Worm (Caenorhabditis elegans): Measurements from ENCODE around the gene C03B8.3.
A peak's percentile ranks its signal among the peaks of the same experiment; 100 is the strongest.

C03B8.3 gene

DNA sequence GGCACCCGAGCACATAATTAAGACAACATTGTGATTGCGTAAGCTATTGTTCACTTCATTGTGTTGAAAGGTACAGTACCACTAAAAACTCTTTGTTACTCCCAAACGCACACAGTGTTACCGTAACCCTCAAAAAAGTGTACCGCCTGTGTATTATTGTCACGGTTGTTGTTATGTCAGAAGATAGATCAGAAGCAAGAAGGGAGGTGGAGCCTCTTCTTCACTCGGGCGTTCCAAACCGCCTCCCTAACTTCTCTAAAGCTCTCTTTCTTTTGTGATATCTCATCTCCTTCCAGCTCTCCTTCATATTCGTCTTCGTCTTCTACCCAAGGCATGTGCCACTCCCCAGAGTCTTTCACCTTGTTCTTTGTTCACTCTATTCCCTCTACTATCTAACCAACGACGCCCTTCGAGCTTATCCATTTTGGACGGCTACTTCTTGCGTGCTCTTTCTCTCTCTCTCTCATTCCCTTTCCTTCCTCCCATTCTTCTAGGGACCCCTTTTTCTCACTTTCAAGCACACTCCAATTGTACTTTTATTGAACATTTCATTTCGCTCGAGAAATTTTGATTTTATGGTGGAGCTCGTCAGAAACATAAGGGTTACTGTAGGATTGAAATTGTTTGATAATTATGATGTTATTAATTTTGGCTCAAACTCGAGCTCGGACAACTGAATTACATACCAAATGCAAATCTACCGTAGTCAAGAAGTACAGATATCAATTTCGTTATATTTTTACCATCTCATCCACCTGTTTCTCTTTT, 13.6 kb downstream of the C03B8.3 start:
- TF ChIP-seq sma-9 (GFP tag; optimal IDR thresholded peaks at IDR 0.05) (peak; percentile 13), sma-9 (tag; optimal IDR thresholded peaks at IDR 0.05) (no peak), ztf-4 (tag; optimal IDR thresholded peaks at IDR 0.05) (peak; percentile 37), lin-39 (tag; optimal IDR thresholded peaks at IDR 0.05) (no peak), nhr-129 (tag; optimal IDR thresholded peaks at IDR 0.05) (peak; percentile 47), aly-2 (tag; optimal IDR thresholded peaks at IDR 0.05) (no peak), mbf-1 (tag; optimal IDR thresholded peaks at IDR 0.05) (no peak), alr-1 (tag; optimal IDR thresholded peaks at IDR 0.05) (no peak), ztf-1 (GFP tag; conservative IDR thresholded peaks at IDR 0.05) (no peak), C34F6.9 (tag; optimal IDR thresholded peaks at IDR 0.05) (peak; percentile 61), lsy-2 (tag; optimal IDR thresholded peaks at IDR 0.05) (peak in 1 of 2 experiments; percentile 43), nhr-25 (tag; optimal IDR thresholded peaks at IDR 0.05) (no peak), mdl-1 (tag; optimal IDR thresholded peaks at IDR 0.05) (peak; percentile 17 to 19), crh-2 (tag; optimal IDR thresholded peaks at IDR 0.05) (peak; percentile 33), ama-1 (optimal IDR thresholded peaks at IDR 0.05) (no peak), unc-55 (GFP tag; optimal IDR thresholded peaks at IDR 0.05) (peak; percentile 53), elt-1 (tag; optimal IDR thresholded peaks at IDR 0.05) (no peak), F13H6.1 (tag; optimal IDR thresholded peaks at IDR 0.05) (peak; percentile 55), nhr-21 (tag; optimal IDR thresholded peaks at IDR 0.05) (no peak), R02D3.7 (tag; optimal IDR thresholded peaks at IDR 0.05) (no peak)

- no peak for TF ChIP-seq Y55F3AM.14 (GFP tag; optimal IDR thresholded peaks at IDR 0.05)
- peak; percentile 13 for TF ChIP-seq unc-55 (GFP tag; optimal IDR thresholded peaks at IDR 0.05)
Observed at ce11 chrIII:7726500-7726899, 14.4 kb downstream of the C03B8.3 start.

DNA sequence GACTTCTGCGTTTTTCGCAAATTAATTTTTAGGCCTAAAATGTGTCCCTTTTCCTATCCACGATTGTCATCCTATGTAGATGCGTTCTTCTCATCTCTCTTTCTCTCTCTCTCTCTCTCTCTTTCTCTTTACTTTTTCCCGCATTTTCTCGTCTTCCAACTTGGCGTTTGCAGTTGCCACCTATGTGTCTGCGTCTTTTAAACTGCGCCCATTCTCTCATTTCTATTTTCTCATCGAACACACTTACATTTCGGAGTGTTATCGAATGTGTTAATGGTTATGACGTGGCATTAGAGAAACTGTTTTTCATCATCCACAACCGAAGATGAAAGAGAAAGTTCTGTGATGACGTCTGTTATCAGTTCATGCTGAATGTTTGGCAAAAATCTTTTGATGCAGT, 16.4 kb downstream of the C03B8.3 start:
- TF ChIP-seq zag-1 (tag; optimal IDR thresholded peaks at IDR 0.05): peak; percentile 44
- peak; percentile 47 for TF ChIP-seq lin-13 (GFP tag; optimal IDR thresholded peaks at IDR 0.05)
- TF ChIP-seq elt-3 (tag; optimal IDR thresholded peaks at IDR 0.05): no peak
- peak; percentile 50 for TF ChIP-seq ama-1 (optimal IDR thresholded peaks at IDR 0.05)
- TF ChIP-seq unc-55 (GFP tag; optimal IDR thresholded peaks at IDR 0.05): peak; percentile 69
- TF ChIP-seq nhr-10 (tag; optimal IDR thresholded peaks at IDR 0.05): no peak
- TF ChIP-seq crh-2 (tag; optimal IDR thresholded peaks at IDR 0.05): peak; percentile 99
- no peak for TF ChIP-seq ZK546.5 (tag; optimal IDR thresholded peaks at IDR 0.05)
- no peak for TF ChIP-seq ztf-11 (tag; optimal IDR thresholded peaks at IDR 0.05)
- TF ChIP-seq lsy-2 (tag; optimal IDR thresholded peaks at IDR 0.05): peak in 1 of 2 experiments; percentile 76
- TF ChIP-seq ceh-82 (tag; optimal IDR thresholded peaks at IDR 0.05): no peak
- TF ChIP-seq egl-27 (tag; optimal IDR thresholded peaks at IDR 0.05): no peak
- no peak for TF ChIP-seq unc-39 (tag; optimal IDR thresholded peaks at IDR 0.05)
- peak; percentile 83 for TF ChIP-seq sma-3 (GFP tag; optimal IDR thresholded peaks at IDR 0.05)
- peak; percentile 18 to 19 for TF ChIP-seq mdl-1 (tag; optimal IDR thresholded peaks at IDR 0.05)
- no peak for TF ChIP-seq mab-5 (tag; optimal IDR thresholded peaks at IDR 0.05)
- TF ChIP-seq nhr-129 (tag; optimal IDR thresholded peaks at IDR 0.05): peak; percentile 74
- TF ChIP-seq C34F6.9 (tag; optimal IDR thresholded peaks at IDR 0.05): peak; percentile 66
- no peak for TF ChIP-seq nhr-23 (tag; optimal IDR thresholded peaks at IDR 0.05)
- no peak for TF ChIP-seq nhr-12 (tag; optimal IDR thresholded peaks at IDR 0.05)
- TF ChIP-seq nhr-237 (tag; optimal IDR thresholded peaks at IDR 0.05): no peak
- no peak for TF ChIP-seq mbf-1 (tag; optimal IDR thresholded peaks at IDR 0.05)
- TF ChIP-seq peb-1 (tag; optimal IDR thresholded peaks at IDR 0.05): no peak
- no peak for TF ChIP-seq aly-2 (tag; optimal IDR thresholded peaks at IDR 0.05)
- no peak for TF ChIP-seq skn-1 (tag; optimal IDR thresholded peaks at IDR 0.05)
- no peak for TF ChIP-seq ceh-16 (tag; optimal IDR thresholded peaks at IDR 0.05)
- TF ChIP-seq F13H6.1 (tag; optimal IDR thresholded peaks at IDR 0.05): peak; percentile 49
- peak; percentile 94 for TF ChIP-seq fos-1 (tag; optimal IDR thresholded peaks at IDR 0.05)
- TF ChIP-seq unc-62 (GFP tag; optimal IDR thresholded peaks at IDR 0.05): no peak
- TF ChIP-seq R02D3.7 (tag; optimal IDR thresholded peaks at IDR 0.05): no peak
- peak; percentile 49 for TF ChIP-seq gmeb-1 (tag; optimal IDR thresholded peaks at IDR 0.05)
- no peak for TF ChIP-seq snpc-4 (tag; optimal IDR thresholded peaks at IDR 0.05)
- peak; percentile 22 for TF ChIP-seq ztf-4 (tag; optimal IDR thresholded peaks at IDR 0.05)
- TF ChIP-seq nhr-11 (tag; optimal IDR thresholded peaks at IDR 0.05): no peak
- TF ChIP-seq sem-4 (tag; optimal IDR thresholded peaks at IDR 0.05): peak; percentile 74
- TF ChIP-seq nhr-6 (tag; optimal IDR thresholded peaks at IDR 0.05): peak; percentile 3
- peak; percentile 50 for TF ChIP-seq nhr-21 (tag; optimal IDR thresholded peaks at IDR 0.05)
- TF ChIP-seq alr-1 (tag; optimal IDR thresholded peaks at IDR 0.05): no peak
- TF ChIP-seq blmp-1 (tag; optimal IDR thresholded peaks at IDR 0.05; ENCODE audit: insufficient read depth): peak; percentile 82
- TF ChIP-seq ztf-1 (GFP tag; conservative IDR thresholded peaks at IDR 0.05): no peak
- TF ChIP-seq Y55F3AM.14 (GFP tag; optimal IDR thresholded peaks at IDR 0.05): peak; percentile 35
- no peak for TF ChIP-seq lin-11 (tag; optimal IDR thresholded peaks at IDR 0.05)
- TF ChIP-seq dmd-4 (tag; optimal IDR thresholded peaks at IDR 0.05): no peak
